Worm (Caenorhabditis elegans): ENCODE data around the gene C44H4.8.

Gene C44H4.8

DNA sequence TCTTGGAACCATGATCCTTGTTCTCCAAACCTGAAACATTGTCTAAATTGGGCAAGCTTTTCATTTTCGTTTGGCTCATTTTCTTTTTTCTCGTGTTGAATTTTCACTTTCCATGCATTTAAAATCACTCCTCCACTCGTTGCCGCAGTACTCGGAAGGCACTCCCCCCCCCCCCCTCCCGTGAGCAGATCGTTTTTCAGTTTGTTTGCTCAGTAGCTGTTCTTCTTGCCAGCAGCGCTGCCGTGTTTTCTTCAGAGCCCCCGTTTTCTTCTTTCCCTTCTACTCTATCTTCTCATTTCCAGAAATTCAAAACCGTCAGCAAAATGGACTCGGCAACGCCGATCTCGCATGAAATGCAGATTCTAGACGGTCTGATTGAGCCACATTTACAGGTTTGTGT is at the start of gene C44H4.8:
TSS of gene C44H4.8 (plus strand) at position 301 of the 400 bp plus-strand sequence.
- TF ChIP-seq nhr-76 (tag; optimal IDR thresholded peaks at IDR 0.05): no peak

DNA sequence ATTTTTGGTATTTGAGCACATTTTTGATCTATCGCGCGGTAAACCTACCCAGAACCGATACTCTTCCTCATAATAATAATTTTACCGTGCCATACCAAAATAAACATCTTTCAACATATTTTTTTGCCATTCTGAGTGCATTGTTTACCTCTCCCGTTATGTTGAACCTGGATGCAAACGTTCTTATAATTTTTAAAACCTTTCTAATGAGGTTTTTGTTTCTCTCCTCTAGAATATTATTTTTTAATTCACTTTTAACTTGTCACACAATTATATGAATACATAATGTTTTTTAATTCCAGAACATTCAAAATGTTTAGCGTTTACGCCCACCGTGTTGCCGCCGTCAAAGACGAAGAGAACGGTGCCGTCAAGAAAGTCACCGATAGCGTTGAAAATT is 49.4 kb upstream of the C44H4.8 start, which contains the start of gene enri-2:
TSS of gene enri-2 (plus strand) at position 301 of the 400 bp plus-strand sequence.
- TF ChIP-seq mdl-1 (tag; optimal IDR thresholded peaks at IDR 0.05) (no peak), daf-12 (tag; optimal IDR thresholded peaks at IDR 0.05) (no peak), ztf-11 (tag; optimal IDR thresholded peaks at IDR 0.05) (no peak), pqm-1 (tag; optimal IDR thresholded peaks at IDR 0.05) (no peak), nhr-43 (tag; optimal IDR thresholded peaks at IDR 0.05; ENCODE audit: poor library complexity, severe bottlenecking) (no peak), nfya-1 (tag; optimal IDR thresholded peaks at IDR 0.05; ENCODE audit: insufficient read depth) (no peak), aly-2 (tag; optimal IDR thresholded peaks at IDR 0.05) (no peak), mml-1 (tag; optimal IDR thresholded peaks at IDR 0.05) (no peak), unc-62 (GFP tag; optimal IDR thresholded peaks at IDR 0.05) (no peak), ZK546.5 (tag; optimal IDR thresholded peaks at IDR 0.05) (no peak), nhr-28 (tag; optimal IDR thresholded peaks at IDR 0.05) (no peak), nhr-67 (tag; optimal IDR thresholded peaks at IDR 0.05) (no peak), fkh-10 (GFP tag; optimal IDR thresholded peaks at IDR 0.05) (no peak), nhr-25 (tag; optimal IDR thresholded peaks at IDR 0.05) (no peak), hmg-11 (tag; optimal IDR thresholded peaks at IDR 0.05) (no peak), nhr-12 (tag; optimal IDR thresholded peaks at IDR 0.05) (no peak), lin-15B (tag; optimal IDR thresholded peaks at IDR 0.05) (no peak), fos-1 (tag; optimal IDR thresholded peaks at IDR 0.05) (no peak), nhr-76 (tag; optimal IDR thresholded peaks at IDR 0.05) (no peak), eor-1 (tag; optimal IDR thresholded peaks at IDR 0.05) (no peak)

DNA sequence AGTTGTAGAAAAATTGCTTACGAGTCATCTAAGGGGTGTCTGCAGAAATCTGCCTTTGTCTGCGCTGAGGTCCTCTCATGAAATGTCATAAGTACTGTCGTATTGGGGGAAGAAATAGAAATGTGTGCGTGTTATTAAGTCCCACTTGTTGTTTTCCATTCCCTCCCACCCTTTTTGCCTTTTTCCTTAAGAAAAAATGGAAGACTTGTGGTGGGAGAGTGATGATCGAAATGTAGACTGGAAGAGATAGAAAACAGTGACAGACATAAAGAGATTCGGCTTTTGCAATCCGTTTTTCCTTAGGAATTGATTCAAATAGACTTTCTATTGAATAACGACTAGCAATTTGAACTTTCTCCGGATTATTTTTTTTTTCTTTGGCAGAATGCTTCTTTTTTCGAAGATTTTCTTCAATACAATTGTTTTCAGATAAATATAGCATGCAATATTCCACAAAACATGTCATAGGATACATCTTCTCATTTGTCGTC is 45.2 kb upstream of the C44H4.8 start, which contains the start of gene ram-5:
TSS of gene ram-5 (plus strand) at position 441 of the 491 bp plus-strand sequence.
- no peak for TF ChIP-seq nhr-12 (tag; optimal IDR thresholded peaks at IDR 0.05)
- no peak for TF ChIP-seq lin-15B (tag; optimal IDR thresholded peaks at IDR 0.05)
- no peak for TF ChIP-seq snpc-4 (tag; optimal IDR thresholded peaks at IDR 0.05)
- TF ChIP-seq ceh-16 (tag; optimal IDR thresholded peaks at IDR 0.05): no peak
- no peak for TF ChIP-seq nhr-43 (tag; optimal IDR thresholded peaks at IDR 0.05; ENCODE audit: poor library complexity, severe bottlenecking)
- TF ChIP-seq mml-1 (tag; optimal IDR thresholded peaks at IDR 0.05): no peak
- no peak for TF ChIP-seq skn-1 (tag; optimal IDR thresholded peaks at IDR 0.05)
- no peak for TF ChIP-seq daf-12 (tag; optimal IDR thresholded peaks at IDR 0.05)
- no peak for TF ChIP-seq elt-1 (tag; optimal IDR thresholded peaks at IDR 0.05)
- no peak for TF ChIP-seq hmg-11 (tag; optimal IDR thresholded peaks at IDR 0.05)
- no peak for TF ChIP-seq nhr-25 (tag; optimal IDR thresholded peaks at IDR 0.05)
- TF ChIP-seq fkh-2 (tag; optimal IDR thresholded peaks at IDR 0.05): no peak
- no peak for TF ChIP-seq ztf-11 (tag; optimal IDR thresholded peaks at IDR 0.05)
- no peak for TF ChIP-seq ceh-82 (tag; optimal IDR thresholded peaks at IDR 0.05)
- TF ChIP-seq tbx-2 (tag; optimal IDR thresholded peaks at IDR 0.05): no peak
- no peak for TF ChIP-seq ztf-4 (tag; optimal IDR thresholded peaks at IDR 0.05)
- no peak for TF ChIP-seq unc-39 (tag; optimal IDR thresholded peaks at IDR 0.05)
- no peak for TF ChIP-seq elt-3 (tag; optimal IDR thresholded peaks at IDR 0.05)
- TF ChIP-seq ama-1 (optimal IDR thresholded peaks at IDR 0.05): no peak
- TF ChIP-seq nhr-67 (tag; optimal IDR thresholded peaks at IDR 0.05): no peak

DNA sequence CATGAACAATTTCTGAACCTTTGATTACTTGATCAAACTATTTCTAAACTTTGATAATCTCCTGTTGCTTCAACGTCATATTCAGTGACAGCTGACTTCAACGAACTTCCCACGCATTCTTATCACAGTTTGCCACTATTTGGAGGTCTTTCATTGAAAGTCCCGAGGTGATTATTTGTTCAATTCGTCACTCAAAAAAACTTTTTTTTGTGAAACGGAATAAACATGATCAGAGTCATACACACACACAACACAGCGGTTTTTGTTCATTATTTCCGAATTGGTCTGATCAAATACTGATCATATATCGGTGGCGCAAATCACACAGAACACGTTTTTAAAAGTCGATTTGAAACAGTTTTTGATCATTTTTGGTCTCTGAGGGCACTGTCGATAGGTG is 38.5 kb upstream of the C44H4.8 start:
- TF ChIP-seq nhr-77 (tag; optimal IDR thresholded peaks at IDR 0.05) (no peak), nhr-43 (tag; optimal IDR thresholded peaks at IDR 0.05; ENCODE audit: poor library complexity, severe bottlenecking) (no peak), ceh-16 (tag; optimal IDR thresholded peaks at IDR 0.05) (no peak), ZK546.5 (tag; optimal IDR thresholded peaks at IDR 0.05) (no peak), R02D3.7 (tag; optimal IDR thresholded peaks at IDR 0.05) (no peak), unc-62 (GFP tag; optimal IDR thresholded peaks at IDR 0.05) (no peak)

DNA sequence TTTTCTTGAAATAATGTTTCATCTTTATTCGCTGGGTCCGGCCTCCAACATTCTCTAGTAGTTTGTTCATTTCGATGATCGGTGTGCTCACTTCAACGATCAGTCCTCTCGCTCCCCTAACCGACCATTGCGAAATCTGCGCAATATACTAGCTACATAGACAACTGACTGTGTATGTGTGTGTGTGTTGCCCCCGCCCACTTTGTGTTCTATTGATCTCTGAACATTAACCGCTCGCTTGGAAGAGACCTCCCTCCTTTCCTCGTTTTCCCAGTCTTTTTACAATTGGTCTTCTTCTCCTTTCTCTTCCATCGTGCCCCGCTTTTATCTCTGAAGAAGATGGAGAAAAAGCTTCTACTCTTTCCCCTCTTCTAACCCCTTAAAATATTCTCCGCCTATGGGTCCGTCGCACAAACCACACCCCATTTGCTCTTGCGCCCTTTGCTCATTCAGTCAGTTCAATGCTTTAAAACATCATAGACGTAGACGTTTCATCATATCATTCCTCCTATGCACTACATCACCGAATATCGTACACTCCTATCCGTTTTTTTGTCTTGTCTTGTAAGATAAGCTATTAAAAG is 37.5 kb upstream of the C44H4.8 start:
- TF ChIP-seq ceh-28 (tag; optimal IDR thresholded peaks at IDR 0.05) (peak; percentile 8), sea-2 (GFP tag; optimal IDR thresholded peaks at IDR 0.05) (peak; percentile 48), fkh-10 (GFP tag; optimal IDR thresholded peaks at IDR 0.05) (peak; percentile 20), nhr-237 (tag; optimal IDR thresholded peaks at IDR 0.05) (no peak), nhr-43 (tag; optimal IDR thresholded peaks at IDR 0.05; ENCODE audit: poor library complexity, severe bottlenecking) (peak; percentile 38), tbx-2 (tag; optimal IDR thresholded peaks at IDR 0.05) (peak; percentile 47), nhr-76 (tag; optimal IDR thresholded peaks at IDR 0.05) (no peak), fkh-2 (tag; optimal IDR thresholded peaks at IDR 0.05) (peak; percentile 65), nhr-77 (tag; optimal IDR thresholded peaks at IDR 0.05) (no peak), R02D3.7 (tag; optimal IDR thresholded peaks at IDR 0.05) (no peak), nhr-11 (tag; optimal IDR thresholded peaks at IDR 0.05) (no peak), elt-2 (tag; optimal IDR thresholded peaks at IDR 0.05) (no peak), mdl-1 (tag; optimal IDR thresholded peaks at IDR 0.05) (peak; percentile 10), pha-4 (tag; optimal IDR thresholded peaks at IDR 0.05) (peak; percentile 60), lin-39 (tag; optimal IDR thresholded peaks at IDR 0.05) (peak; percentile 80), nhr-23 (tag; optimal IDR thresholded peaks at IDR 0.05) (peak; percentile 10), lsy-12 (tag; optimal IDR thresholded peaks at IDR 0.05) (peak; percentile 13), jun-1 (tag; optimal IDR thresholded peaks at IDR 0.05) (no peak), hmg-11 (tag; optimal IDR thresholded peaks at IDR 0.05) (peak; percentile 12), lin-15B (tag; optimal IDR thresholded peaks at IDR 0.05) (no peak), zag-1 (tag; optimal IDR thresholded peaks at IDR 0.05) (peak; percentile 5)

Data from whole organism, L3 larva.